Fruit fly (Drosophila melanogaster) whole organism, embryonic: ENCODE measurements around the gene Prp3.

Source experiments
- CG10209 ChIP-seq: fragments of 200-800 bp; sonication (Bioruptor generic); optimal IDR thresholded peaks from 3 replicates; lab custom pipeline; 2017; ENCODE audit warnings: missing biosample characterization, mild to moderate bottlenecking, missing genetic modification characterization, missing genetic modification reagents
- CG10267 ChIP-seq: fragments of 200-800 bp; sonication (Bioruptor generic); optimal IDR thresholded peaks from 2 replicates; lab custom pipeline; 2018; ENCODE audit warnings: missing biosample characterization, mild to moderate bottlenecking, missing genetic modification characterization, moderate library complexity
- CG12769 ChIP-seq: fragments of 200-800 bp; sonication (Bioruptor generic); optimal IDR thresholded peaks from 2 replicates; lab custom pipeline; 2019; ENCODE audit warnings: missing biosample characterization, mild to moderate bottlenecking, missing genetic modification characterization, moderate library complexity
- CG13123 ChIP-seq: fragments of 200-800 bp; sonication (Bioruptor generic); optimal IDR thresholded peaks from 2 replicates; lab custom pipeline; 2016; ENCODE audit warnings: missing biosample characterization, missing genetic modification characterization
- CG15073 ChIP-seq: fragments of 200-800 bp; sonication (Bioruptor generic); optimal IDR thresholded peaks from 2 replicates; lab custom pipeline; 2016; ENCODE audit warnings: missing biosample characterization, missing genetic modification characterization
- CG15269 ChIP-seq: fragments of 200-800 bp; sonication (Bioruptor generic); optimal IDR thresholded peaks from 2 replicates; lab custom pipeline; 2018; ENCODE audit warnings: missing biosample characterization, mild to moderate bottlenecking, missing genetic modification characterization, moderate library complexity
- CG16815 ChIP-seq: fragments of 200-800 bp; sonication (Bioruptor generic); optimal IDR thresholded peaks from 3 replicates; lab custom pipeline; 2017; ENCODE audit warnings: missing biosample characterization, mild to moderate bottlenecking, missing genetic modification characterization
- CG18262 ChIP-seq: fragments of 200-800 bp; optimal IDR thresholded peaks from 3 replicates; lab custom pipeline; 2019; ENCODE audit warnings: missing biosample characterization, mild to moderate bottlenecking, missing genetic modification characterization, moderate library complexity
- CG18599 ChIP-seq: fragments of 200-800 bp; sonication (Bioruptor generic); optimal IDR thresholded peaks from 3 replicates; lab custom pipeline; 2017; ENCODE audit warnings: missing biosample characterization, missing genetic modification characterization, mild to moderate bottlenecking, moderate library complexity, missing genetic modification reagents
- CG2875 ChIP-seq: fragments of 200-800 bp; sonication (Bioruptor generic); optimal IDR thresholded peaks from 2 replicates; lab custom pipeline; 2017; ENCODE audit warnings: missing biosample characterization, mild to moderate bottlenecking, missing genetic modification characterization, missing genetic modification reagents
- CG31224 ChIP-seq: fragments of 200-800 bp; sonication (Bioruptor generic); IDR thresholded peaks from 2 replicates; pipeline ENCODE4 v1.3.6; 2022; ENCODE audit warnings: missing biosample characterization, missing genetic modification characterization
- CG31365 ChIP-seq: fragments of 200-800 bp; sonication (Bioruptor generic); optimal IDR thresholded peaks from 2 replicates; lab custom pipeline; 2018; ENCODE audit warnings: missing biosample characterization, mild to moderate bottlenecking, missing genetic modification characterization
- CG32767 ChIP-seq: fragments of 200-800 bp; sonication (Bioruptor generic); IDR thresholded peaks from 2 replicates; pipeline ENCODE4 v1.3.6; 2022; ENCODE audit warnings: missing biosample characterization, missing genetic modification characterization
- CG33213 ChIP-seq: fragments of 200-800 bp; sonication (Bioruptor generic); optimal IDR thresholded peaks from 3 replicates; lab custom pipeline; 2016; ENCODE audit warnings: missing biosample characterization, missing genetic modification characterization
- CG7745 ChIP-seq: fragments of 200-800 bp; sonication (Bioruptor generic); optimal IDR thresholded peaks from 2 replicates; lab custom pipeline; 2018; ENCODE audit warnings: missing biosample characterization, mild to moderate bottlenecking, missing genetic modification characterization, moderate library complexity
- CG8281 ChIP-seq: fragments of 200-800 bp; sonication (Bioruptor generic); optimal IDR thresholded peaks from 2 replicates; lab custom pipeline; 2018; ENCODE audit warnings: missing biosample characterization, mild to moderate bottlenecking, missing genetic modification characterization, moderate library complexity
- CG8290 ChIP-seq, 3 experiments: fragments of 200-800 bp; sonication (Bioruptor generic); optimal IDR thresholded peaks; 2 replicates each; lab custom pipeline; 2016 to 2019; ENCODE audit warnings: missing biosample characterization in 3 of 3, missing genetic modification characterization in 3 of 3, mild to moderate bottlenecking in 2 of 3, moderate library complexity in 1 of 3
- CG9609 ChIP-seq: fragments of 200-800 bp; sonication (Bioruptor generic); optimal IDR thresholded peaks from 3 replicates; lab custom pipeline; 2016; ENCODE audit warnings: missing biosample characterization, missing genetic modification characterization
- CTCF ChIP-seq: fragments of 200-800 bp; sonication (Bioruptor generic); optimal IDR thresholded peaks from 2 replicates; lab custom pipeline; 2017; ENCODE audit warnings: missing biosample characterization, mild to moderate bottlenecking, missing genetic modification characterization, moderate library complexity
- Dp ChIP-seq: fragments of 200-800 bp; sonication (Bioruptor generic); optimal IDR thresholded peaks from 2 replicates; lab custom pipeline; 2018; ENCODE audit warnings: missing biosample characterization, mild to moderate bottlenecking, missing genetic modification characterization, moderate library complexity
- E2f2 ChIP-seq: fragments of 200-800 bp; sonication (Bioruptor generic); IDR thresholded peaks from 2 replicates; pipeline ENCODE4 v1.3.6; 2022; ENCODE audit warnings: missing biosample characterization, missing genetic modification characterization
- Ets65A ChIP-seq: fragments of 200-800 bp; sonication (Bioruptor generic); peaks from one replicate; lab custom pipeline; 2016; ENCODE audit warnings: missing biosample characterization, missing genetic modification characterization
- Kr ChIP-seq: fragments of 200-800 bp; sonication (Bioruptor generic); optimal IDR thresholded peaks from 2 replicates; lab custom pipeline; 2017; ENCODE audit warnings: missing biosample characterization, mild to moderate bottlenecking, missing genetic modification characterization
- MESR4 ChIP-seq: fragments of 200-800 bp; sonication (Bioruptor generic); optimal IDR thresholded peaks from 2 replicates; lab custom pipeline; 2018; ENCODE audit warnings: missing biosample characterization, mild to moderate bottlenecking, missing genetic modification characterization, moderate library complexity
- MTF-1 ChIP-seq: fragments of 200-800 bp; sonication (Bioruptor generic); optimal IDR thresholded peaks from 2 replicates; lab custom pipeline; 2018; ENCODE audit warnings: missing biosample characterization, mild to moderate bottlenecking, missing genetic modification characterization, borderline replicate concordance
- Myb ChIP-seq: fragments of 200-800 bp; sonication (Bioruptor generic); optimal IDR thresholded peaks from 2 replicates; lab custom pipeline; 2016; ENCODE audit warnings: missing biosample characterization, missing genetic modification characterization
- NfI ChIP-seq: fragments of 200-800 bp; sonication (Bioruptor generic); optimal IDR thresholded peaks from 3 replicates; lab custom pipeline; 2018; ENCODE audit warnings: missing biosample characterization, mild to moderate bottlenecking, missing genetic modification characterization, moderate library complexity
- Opbp ChIP-seq: fragments of 200-800 bp; sonication (Bioruptor generic); IDR thresholded peaks from 3 replicates; pipeline ENCODE4 v1.3.6; 2022; ENCODE audit warnings: missing biosample characterization, missing genetic modification characterization; ENCODE audit not compliant: partially characterized antibody
- Rfx ChIP-seq: fragments of 200-800 bp; sonication (Bioruptor generic); IDR thresholded peaks from 2 replicates; pipeline ENCODE4 v1.3.6; 2022; ENCODE audit warnings: missing biosample characterization, missing genetic modification characterization
- Side ChIP-seq: fragments of 200-800 bp; sonication (Bioruptor generic); optimal IDR thresholded peaks from 2 replicates; lab custom pipeline; 2016; ENCODE audit warnings: missing biosample characterization, missing genetic modification characterization
- Xbp1 ChIP-seq: fragments of 200-800 bp; sonication (Bioruptor generic); optimal IDR thresholded peaks from 3 replicates; lab custom pipeline; 2016; ENCODE audit warnings: missing biosample characterization, mild to moderate bottlenecking, missing genetic modification characterization
- bbx ChIP-seq: fragments of 200-800 bp; sonication (Bioruptor generic); IDR thresholded peaks from 2 replicates; pipeline ENCODE4 v1.3.6; 2022; ENCODE audit warnings: missing biosample characterization, missing genetic modification characterization; ENCODE audit not compliant: partially characterized antibody
- cato ChIP-seq: fragments of 200-800 bp; sonication (Bioruptor generic); optimal IDR thresholded peaks from 2 replicates; lab custom pipeline; 2016; ENCODE audit warnings: missing biosample characterization, missing genetic modification characterization, borderline replicate concordance
- chm ChIP-seq: fragments of 200-800 bp; sonication (Bioruptor generic); IDR thresholded peaks from 2 replicates; pipeline ENCODE4 v1.3.6; 2022; ENCODE audit warnings: missing biosample characterization, missing genetic modification characterization
- dm ChIP-seq: fragments of 200-800 bp; sonication (Bioruptor generic); optimal IDR thresholded peaks from 3 replicates; lab custom pipeline; 2016; ENCODE audit warnings: missing biosample characterization, missing genetic modification characterization
- dmrt11E ChIP-seq: fragments of 200-800 bp; sonication (Bioruptor generic); optimal IDR thresholded peaks from 3 replicates; lab custom pipeline; 2018; ENCODE audit warnings: missing biosample characterization, mild to moderate bottlenecking, missing genetic modification characterization, moderate library complexity
- dpn ChIP-seq, 2 experiments: fragments of 200-800 bp; sonication (Bioruptor generic); optimal IDR thresholded peaks; 3 replicates each; lab custom pipeline; 2016; ENCODE audit warnings: missing biosample characterization in 2 of 2, missing genetic modification characterization in 2 of 2
- eyg ChIP-seq: fragments of 200-800 bp; sonication (Bioruptor generic); optimal IDR thresholded peaks from 3 replicates; lab custom pipeline; 2016; ENCODE audit warnings: missing biosample characterization, missing genetic modification characterization
- fd3F ChIP-seq: fragments of 200-800 bp; sonication (Bioruptor generic); optimal IDR thresholded peaks from 2 replicates; lab custom pipeline; 2018; ENCODE audit warnings: missing biosample characterization, mild to moderate bottlenecking, missing genetic modification characterization, moderate library complexity
- hbn ChIP-seq: fragments of 200-800 bp; sonication (Bioruptor generic); IDR thresholded peaks from 2 replicates; pipeline ENCODE4 v1.3.6; 2022; ENCODE audit warnings: missing biosample characterization, missing genetic modification characterization; ENCODE audit not compliant: partially characterized antibody
- lbe ChIP-seq: fragments of 200-800 bp; sonication (Bioruptor generic); optimal IDR thresholded peaks from 2 replicates; lab custom pipeline; 2016; ENCODE audit warnings: missing biosample characterization, mild to moderate bottlenecking, missing genetic modification characterization
- nerfin-1 ChIP-seq: fragments of 200-800 bp; sonication (Bioruptor generic); optimal IDR thresholded peaks from 3 replicates; lab custom pipeline; 2019; ENCODE audit warnings: missing biosample characterization, mild to moderate bottlenecking, missing genetic modification characterization, moderate library complexity
- nmo ChIP-seq: fragments of 200-800 bp; sonication (Bioruptor generic); optimal IDR thresholded peaks from 2 replicates; lab custom pipeline; 2018; ENCODE audit warnings: missing biosample characterization, mild to moderate bottlenecking, missing genetic modification characterization, moderate library complexity
- nom ChIP-seq: fragments of 200-800 bp; sonication (Bioruptor generic); optimal IDR thresholded peaks from 2 replicates; lab custom pipeline; 2017; ENCODE audit warnings: missing biosample characterization, missing genetic modification characterization, mild to moderate bottlenecking, moderate library complexity, missing genetic modification reagents
- phol ChIP-seq: fragments of 200-800 bp; sonication (Bioruptor generic); optimal IDR thresholded peaks from 3 replicates; lab custom pipeline; 2018; ENCODE audit warnings: missing biosample characterization, mild to moderate bottlenecking, missing genetic modification characterization, moderate library complexity
- psq ChIP-seq: fragments of 200-800 bp; sonication (Bioruptor generic); optimal IDR thresholded peaks from 2 replicates; lab custom pipeline; 2017; ENCODE audit warnings: missing biosample characterization, missing genetic modification characterization
- sisA ChIP-seq: fragments of 200-800 bp; sonication (Bioruptor generic); IDR thresholded peaks from 2 replicates; pipeline ENCODE4 v1.3.6; 2022; ENCODE audit warnings: missing biosample characterization, missing genetic modification characterization
- toy ChIP-seq: fragments of 200-800 bp; sonication (Bioruptor generic); IDR thresholded peaks from 2 replicates; pipeline ENCODE4 v1.3.6; 2022; ENCODE audit warnings: missing biosample characterization, missing genetic modification characterization
- tx ChIP-seq: fragments of 200-800 bp; sonication (Bioruptor generic); optimal IDR thresholded peaks from 2 replicates; lab custom pipeline; 2016; ENCODE audit warnings: missing biosample characterization, missing genetic modification characterization
- z ChIP-seq: fragments of 200-800 bp; sonication (Bioruptor generic); IDR thresholded peaks from 3 replicates; pipeline ENCODE4 v1.3.6; 2022; ENCODE audit warnings: missing biosample characterization, missing genetic modification characterization
- zen ChIP-seq: fragments of 200-800 bp; sonication (Bioruptor generic); optimal IDR thresholded peaks from 3 replicates; lab custom pipeline; 2018; ENCODE audit warnings: missing biosample characterization, mild to moderate bottlenecking, missing genetic modification characterization, moderate library complexity

Prp3 gene

dm6 chr3L:19910054-19910414 is at the start of gene Prp3, which contains the start of gene Mi-2 (continued):
- TF ChIP-seq CG31224 (GFP tag; lab: Robert Waterston, UW) (no peak), cato (GFP tag; lab: Kevin White, UChicago) (no peak), CG7745 (tag; lab: Kevin White, UChicago) (peak; percentile 57), CG2875 (GFP tag; lab: Kevin White, UChicago) (no peak), eyg (GFP tag; lab: Kevin White, UChicago) (no peak), tx (no peak), CG8281 (no peak), CG32767 (no peak), Myb (peak; percentile 84), chm (GFP tag; lab: Robert Waterston, UW) (0 out of 2 replicates have a peak, but pooled peaks have one; percentile 63), hbn (no peak), MESR4 (peak; percentile 81), nmo (GFP tag; lab: Kevin White, UChicago) (peak; percentile 21), Side (GFP tag; lab: Kevin White, UChicago) (no peak), MTF-1 (GFP tag; lab: Kevin White, UChicago) (no peak), CG13123 (GFP tag; lab: Kevin White, UChicago) (no peak), nerfin-1 (tag; lab: Kevin White, UChicago) (peak; percentile 53), sisA (GFP tag; lab: Robert Waterston, UW) (no peak), Dp (GFP tag; lab: Kevin White, UChicago) (peak; percentile 47), Ets65A (no peak), CG33213 (GFP tag; lab: Kevin White, UChicago) (peak; percentile 56), Kr (no peak), CG15073 (GFP tag; lab: Kevin White, UChicago) (no peak)

DNA sequence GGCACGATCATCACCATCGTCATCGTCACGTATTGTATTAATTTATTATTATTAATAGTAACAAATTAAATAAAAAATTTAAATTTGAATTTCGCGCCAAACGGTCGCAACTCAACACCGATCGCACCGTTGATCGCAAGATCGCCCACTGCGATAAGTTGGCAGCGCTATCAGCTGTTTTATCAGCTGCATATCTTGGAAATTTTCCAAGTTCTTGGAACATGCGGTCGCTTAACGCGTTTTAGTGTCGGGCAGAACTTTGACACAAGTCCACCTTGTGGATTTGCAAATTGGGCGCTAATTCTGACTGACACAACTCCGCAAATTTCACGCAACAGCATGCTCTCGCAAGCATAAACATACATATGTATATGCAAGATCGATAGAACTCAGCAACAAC is 48.9 kb upstream of the Prp3 start:
- TF ChIP-seq CG10267 (tag; lab: Kevin White, UChicago) (peak; percentile 96), dpn (GFP tag; optimal IDR thresholded peaks at IDR 0.05; lab: Kevin White, UChicago) (peak in 1 of 2 experiments; percentile 16), dmrt11E (no peak), dm (peak; percentile 94), Xbp1 (peak; percentile 9), Rfx (GFP tag; lab: Robert Waterston, UW) (peak; percentile 57; the same call in 1 of the 2 replicates), CG12769 (tag; lab: Kevin White, UChicago) (peak; percentile 42), phol (tag; lab: Kevin White, UChicago) (peak; percentile 36), NfI (GFP tag; lab: Kevin White, UChicago) (peak; percentile 68), toy (GFP tag; lab: Robert Waterston, UW) (no peak), psq (GFP tag; lab: Kevin White, UChicago) (no peak), bbx (GFP tag; lab: Robert Waterston, UW) (peak; percentile 35; the same call in 1 of the 2 replicates), CG18599 (GFP tag; lab: Kevin White, UChicago) (peak; percentile 3), CG9609 (GFP tag; lab: Kevin White, UChicago) (no peak), E2f2 (GFP tag; lab: Robert Waterston, UW) (peak; percentile 98), CG16815 (no peak), fd3F (GFP tag; lab: Kevin White, UChicago) (no peak), lbe (GFP tag; lab: Kevin White, UChicago) (no peak), CG8290 (GFP tag; optimal IDR thresholded peaks at IDR 0.05; lab: Kevin White, UChicago) (peak; percentile 13), CG8290 (tag; optimal IDR thresholded peaks at IDR 0.05; lab: Kevin White, UChicago) (no peak), CG18262 (tag; lab: Kevin White, UChicago) (peak; percentile 7), CG10209 (GFP tag; lab: Kevin White, UChicago) (peak; percentile 24), CG15269 (tag; lab: Kevin White, UChicago) (no peak), CG31365 (tag; lab: Kevin White, UChicago) (no peak), CTCF (GFP tag; lab: Kevin White, UChicago) (peak; percentile 24), Opbp (GFP tag; lab: Robert Waterston, UW) (peak; percentile 52; the same call in 1 of the 3 replicates), zen (tag; lab: Kevin White, UChicago) (peak; percentile 37), z (GFP tag; lab: Robert Waterston, UW) (no peak), nom (peak; percentile 44)
